Worm (Caenorhabditis elegans): ENCODE measurements around the gene pals-22.

pals-22 gene

DNA sequence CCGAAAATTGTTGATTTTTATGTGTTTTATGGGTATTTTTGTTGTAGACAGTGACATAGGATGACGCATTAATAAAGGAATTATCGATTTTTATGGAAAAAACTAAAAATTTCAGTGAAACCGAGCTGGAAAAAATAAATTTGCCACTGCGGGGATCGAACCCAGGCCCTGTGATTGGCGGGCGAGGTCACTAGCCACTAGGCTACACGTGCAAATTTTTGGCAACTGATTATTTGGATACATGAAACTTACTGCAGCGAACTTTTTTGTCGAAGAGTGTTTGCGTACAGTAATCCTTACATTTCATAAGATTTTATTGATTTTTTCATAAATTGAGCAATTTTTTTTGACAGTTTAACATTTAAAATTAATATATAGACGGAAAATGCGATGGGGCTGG is 43.1 kb upstream of the pals-22 start:
- TF ChIP-seq sem-2 (GFP tag; optimal IDR thresholded peaks at IDR 0.05) (no peak), drap-1 (GFP tag; optimal IDR thresholded peaks at IDR 0.05) (no peak), flh-1 (GFP tag; optimal IDR thresholded peaks at IDR 0.05) (peak; percentile 9), nhr-2 (tag; optimal IDR thresholded peaks at IDR 0.05) (no peak), hlh-1 (tag; optimal IDR thresholded peaks at IDR 0.05) (no peak), elt-1 (tag; optimal IDR thresholded peaks at IDR 0.05; ENCODE audit: borderline replicate concordance, insufficient read depth) (no peak), nhr-28 (tag; optimal IDR thresholded peaks at IDR 0.05) (no peak), lin-32 (GFP tag; optimal IDR thresholded peaks at IDR 0.05) (no peak), lin-13 (tag; optimal IDR thresholded peaks at IDR 0.05) (no peak), ztf-11 (tag; optimal IDR thresholded peaks at IDR 0.05) (no peak), ceh-83 (GFP tag; optimal IDR thresholded peaks at IDR 0.05) (peak; percentile 54), nhr-12 (tag; optimal IDR thresholded peaks at IDR 0.05) (no peak), pha-4 (tag; optimal IDR thresholded peaks at IDR 0.05) (no peak), elt-3 (tag; optimal IDR thresholded peaks at IDR 0.05) (no peak), ces-1 (GFP tag; optimal IDR thresholded peaks at IDR 0.05) (no peak), blmp-1 (tag; optimal IDR thresholded peaks at IDR 0.05) (no peak), unc-62 (GFP tag; optimal IDR thresholded peaks at IDR 0.05) (no peak), lsy-2 (tag; optimal IDR thresholded peaks at IDR 0.05) (no peak), nhr-76 (tag; optimal IDR thresholded peaks at IDR 0.05) (no peak), cnd-1 (tag; optimal IDR thresholded peaks at IDR 0.05) (peak; percentile 60), zip-8 (tag; optimal IDR thresholded peaks at IDR 0.05) (no peak), unc-39 (tag; optimal IDR thresholded peaks at IDR 0.05) (no peak), mab-5 (tag; optimal IDR thresholded peaks at IDR 0.05) (no peak), M03D4.4 (tag; optimal IDR thresholded peaks at IDR 0.05) (peak; percentile 51), unc-120 (tag; optimal IDR thresholded peaks at IDR 0.05; ENCODE audit: poor library complexity, severe bottlenecking) (no peak), nhr-237 (tag; optimal IDR thresholded peaks at IDR 0.05) (no peak), ceh-43 (GFP tag; optimal IDR thresholded peaks at IDR 0.05) (no peak), mls-2 (tag; optimal IDR thresholded peaks at IDR 0.05) (peak; percentile 49), mep-1 (tag; optimal IDR thresholded peaks at IDR 0.05) (peak; percentile 4), ceh-39 (tag; optimal IDR thresholded peaks at IDR 0.05) (no peak), snpc-4 (tag; optimal IDR thresholded peaks at IDR 0.05) (no peak), bed-3 (GFP tag; optimal IDR thresholded peaks at IDR 0.05) (no peak), sptf-1 (tag; optimal IDR thresholded peaks at IDR 0.05) (peak; percentile 26), ham-2 (GFP tag; optimal IDR thresholded peaks at IDR 0.05) (no peak), tbx-8 (GFP tag; optimal IDR thresholded peaks at IDR 0.05) (peak; percentile 48)

ce11 chrIII:92247-92646 is 40.0 kb upstream of the pals-22 start:
- no peak for TF ChIP-seq M03D4.4 (tag; optimal IDR thresholded peaks at IDR 0.05)
- TF ChIP-seq blmp-1 (tag; optimal IDR thresholded peaks at IDR 0.05), result no peak
- no peak for TF ChIP-seq unc-120 (tag; optimal IDR thresholded peaks at IDR 0.05; ENCODE audit: poor library complexity, severe bottlenecking)
- TF ChIP-seq ces-1 (GFP tag; optimal IDR thresholded peaks at IDR 0.05), result no peak
- TF ChIP-seq mls-2 (tag; optimal IDR thresholded peaks at IDR 0.05), result no peak
- no peak for TF ChIP-seq cnd-1 (tag; optimal IDR thresholded peaks at IDR 0.05)

- TF ChIP-seq flh-1 (GFP tag; optimal IDR thresholded peaks at IDR 0.05), result no peak
- TF ChIP-seq ceh-43 (GFP tag; optimal IDR thresholded peaks at IDR 0.05), result no peak
- no peak for TF ChIP-seq nhr-28 (tag; optimal IDR thresholded peaks at IDR 0.05)
- no peak for TF ChIP-seq zip-8 (tag; optimal IDR thresholded peaks at IDR 0.05)
- TF ChIP-seq nhr-12 (tag; optimal IDR thresholded peaks at IDR 0.05), result no peak
- no peak for TF ChIP-seq ceh-83 (GFP tag; optimal IDR thresholded peaks at IDR 0.05)
- TF ChIP-seq sptf-1 (tag; optimal IDR thresholded peaks at IDR 0.05), result peak; percentile 45
- peak; percentile 13 for TF ChIP-seq ces-1 (GFP tag; optimal IDR thresholded peaks at IDR 0.05)
- peak; percentile 36 for TF ChIP-seq mls-2 (tag; optimal IDR thresholded peaks at IDR 0.05)
- no peak for TF ChIP-seq lin-13 (tag; optimal IDR thresholded peaks at IDR 0.05)
- no peak for TF ChIP-seq snpc-4 (tag; optimal IDR thresholded peaks at IDR 0.05)
- TF ChIP-seq cnd-1 (tag; optimal IDR thresholded peaks at IDR 0.05), result no peak
- TF ChIP-seq M03D4.4 (tag; optimal IDR thresholded peaks at IDR 0.05), result no peak
- TF ChIP-seq pha-4 (tag; optimal IDR thresholded peaks at IDR 0.05), result peak; percentile 75
- peak; percentile 9 for TF ChIP-seq mep-1 (tag; optimal IDR thresholded peaks at IDR 0.05)
- TF ChIP-seq elt-3 (tag; optimal IDR thresholded peaks at IDR 0.05), result no peak
- peak; percentile 57 for TF ChIP-seq ham-2 (GFP tag; optimal IDR thresholded peaks at IDR 0.05)
- TF ChIP-seq tbx-8 (GFP tag; optimal IDR thresholded peaks at IDR 0.05), result no peak
- TF ChIP-seq bed-3 (GFP tag; optimal IDR thresholded peaks at IDR 0.05), result no peak
Observed at ce11 chrIII:94759-95330, 37.4 kb upstream of the pals-22 start, which contains the start of gene pat-4. Gene pat-4 (minus strand): TSS chrIII:94809.
